Worm (Caenorhabditis elegans) whole organism, L4 larva: ENCODE results near the gene phdh-1.

ENCODE experiments used
- F37D6.2 ChIP-seq: sonication (generic microtip); optimal IDR thresholded peaks from 2 replicates; lab custom pipeline; 2016; ENCODE audit warnings: mild to moderate bottlenecking, missing genetic modification characterization, missing compliant biosample characterization
- F44E2.7 ChIP-seq: fragments of 200-800 bp; sonication (Bioruptor generic); IDR thresholded peaks from 2 replicates; pipeline ENCODE4 v2.1.2; 2022; ENCODE audit warnings: missing genetic modification characterization, missing compliant biosample characterization
- Y5F2A.4 ChIP-seq: fragments of 200-800 bp; sonication (Bioruptor generic); optimal IDR thresholded peaks from 2 replicates; lab custom pipeline; 2018; ENCODE audit warnings: mild to moderate bottlenecking, missing genetic modification characterization, missing compliant biosample characterization
- aha-1 ChIP-seq: fragments of 150-350 bp; peaks from one replicate; lab custom pipeline; 2014; ENCODE audit warnings: missing biosample characterization, missing genetic modification characterization
- aly-2 ChIP-seq: sonication (generic microtip); optimal IDR thresholded peaks from 2 replicates; lab custom pipeline; 2018; ENCODE audit warnings: missing biosample characterization, missing genetic modification characterization
- ceh-62 ChIP-seq: sonication (generic microtip); optimal IDR thresholded peaks from 2 replicates; lab custom pipeline; 2017; ENCODE audit warnings: missing biosample characterization, missing genetic modification characterization
- ctbp-1 ChIP-seq: fragments of 200-800 bp; sonication (Bioruptor generic); IDR thresholded peaks from 2 replicates; pipeline ENCODE4 v1.3.6; 2022; ENCODE audit warnings: missing genetic modification reagents, missing genetic modification characterization, missing compliant biosample characterization
- daf-12 ChIP-seq: fragments of 150-350 bp; optimal IDR thresholded peaks from 2 replicates; lab custom pipeline; 2014; ENCODE audit warnings: missing biosample characterization, missing genetic modification reagents, missing genetic modification characterization
- daf-16 ChIP-seq, 3 experiments: sonication (generic microtip); optimal IDR thresholded peaks; 2 replicates each; lab custom pipeline; 2016 to 2017; ENCODE audit warnings: missing genetic modification characterization in 3 of 3, missing genetic modification reagents in 3 of 3, mild to moderate bottlenecking in 2 of 3, missing compliant biosample characterization in 2 of 3, missing biosample characterization in 1 of 3, moderate library complexity in 1 of 3
- daf-8 ChIP-seq: fragments of 200-800 bp; sonication (Bioruptor generic); IDR thresholded peaks from 2 replicates; pipeline ENCODE4 v1.3.6; 2022; ENCODE audit warnings: missing genetic modification characterization, missing compliant biosample characterization
- dmd-6 ChIP-seq: fragments of 200-800 bp; sonication (Bioruptor generic); IDR thresholded peaks from 2 replicates; pipeline ENCODE4 v1.3.6; 2022; ENCODE audit warnings: missing genetic modification reagents, missing genetic modification characterization, missing compliant biosample characterization
- dve-1 ChIP-seq: sonication (generic microtip); optimal IDR thresholded peaks from 2 replicates; lab custom pipeline; 2017; ENCODE audit warnings: antibody characterized with exemption, mild to moderate bottlenecking, missing genetic modification characterization, missing compliant biosample characterization; ENCODE audit not compliant: insufficient read depth
- egl-43 ChIP-seq: fragments of 200-800 bp; sonication (Bioruptor generic); IDR thresholded peaks from 2 replicates; pipeline ENCODE4 v1.3.6; 2022; ENCODE audit warnings: missing genetic modification reagents, missing genetic modification characterization, missing compliant biosample characterization
- hif-1 ChIP-seq, 2 experiments: sonication (generic microtip); optimal IDR thresholded peaks; 2 replicates each; lab custom pipeline; 2016 to 2017; ENCODE audit warnings: missing compliant biosample characterization in 2 of 2, missing genetic modification characterization in 2 of 2, missing genetic modification reagents in 2 of 2, missing genotype in 2 of 2, mild to moderate bottlenecking in 1 of 2
- hmg-1.1 ChIP-seq: fragments of 200-800 bp; sonication (Bioruptor generic); IDR thresholded peaks from 2 replicates; pipeline ENCODE4 v1.3.6; 2022; ENCODE audit warnings: missing genetic modification reagents, missing genetic modification characterization, missing compliant biosample characterization
- lin-15B ChIP-seq: fragments of 150-350 bp; sonication (generic microtip); optimal IDR thresholded peaks from 3 replicates; lab custom pipeline; 2014; ENCODE audit warnings: missing biosample characterization, missing genetic modification characterization
- mxl-3 ChIP-seq: fragments of 200-800 bp; sonication (Bioruptor generic); optimal IDR thresholded peaks from 2 replicates; lab custom pipeline; 2018; ENCODE audit warnings: mild to moderate bottlenecking, missing genetic modification characterization, missing compliant biosample characterization
- nhr-11 ChIP-seq: fragments of 150-350 bp; optimal IDR thresholded peaks from 2 replicates; lab custom pipeline; 2014; ENCODE audit warnings: missing biosample characterization, missing genetic modification characterization
- nhr-28 ChIP-seq: fragments of 150-350 bp; optimal IDR thresholded peaks from 2 replicates; lab custom pipeline; 2014; ENCODE audit warnings: missing biosample characterization, missing genetic modification characterization
- nhr-42 ChIP-seq: fragments of 200-800 bp; sonication (Bioruptor generic); IDR thresholded peaks from 2 replicates; pipeline ENCODE4 v1.3.6; 2022; ENCODE audit warnings: missing genetic modification characterization, missing compliant biosample characterization
- nhr-48 ChIP-seq: sonication (generic microtip); optimal IDR thresholded peaks from 2 replicates; lab custom pipeline; 2016; ENCODE audit warnings: mild to moderate bottlenecking, missing genetic modification characterization, missing compliant biosample characterization
- nhr-6 ChIP-seq: fragments of 150-350 bp; optimal IDR thresholded peaks from 2 replicates; lab custom pipeline; 2014; ENCODE audit warnings: missing biosample characterization, missing genetic modification characterization
- php-3 ChIP-seq: fragments of 200-800 bp; sonication (Bioruptor generic); IDR thresholded peaks from 2 replicates; pipeline ENCODE4 v1.3.6; 2022; ENCODE audit warnings: missing genetic modification reagents, missing genetic modification characterization, missing compliant biosample characterization
- saeg-2 ChIP-seq: fragments of 200-800 bp; sonication (Bioruptor generic); IDR thresholded peaks from 2 replicates; pipeline ENCODE4 v1.3.6; 2022; ENCODE audit warnings: missing genetic modification reagents, missing genetic modification characterization, missing compliant biosample characterization
- snpc-1.2 ChIP-seq: fragments of 200-800 bp; sonication (Bioruptor generic); IDR thresholded peaks from 2 replicates; pipeline ENCODE4 v1.3.6; 2022; ENCODE audit warnings: missing genetic modification reagents, missing genetic modification characterization, missing compliant biosample characterization
- tra-1 ChIP-seq: fragments of 200-800 bp; sonication (Bioruptor generic); IDR thresholded peaks from 2 replicates; pipeline ENCODE4 v1.3.6; 2022; ENCODE audit warnings: missing genetic modification reagents, missing genetic modification characterization, missing compliant biosample characterization
- unc-130 ChIP-seq: sonication (generic microtip); optimal IDR thresholded peaks from 2 replicates; lab custom pipeline; 2016; ENCODE audit warnings: missing genetic modification reagents, missing genetic modification characterization, missing compliant biosample characterization
- unc-62 ChIP-seq, 3 experiments: fragments of 150-350 bp in 1 of 3; sonication (generic microtip); optimal IDR thresholded peaks in 2 of 3; peaks in 1 of 3; 1 replicate in 1 of 3; 2 replicates in 2 of 3; lab custom pipeline; 2014 to 2017; ENCODE audit warnings: missing biosample characterization in 3 of 3, missing genetic modification characterization in 3 of 3, missing genetic modification reagents in 3 of 3, missing genotype in 1 of 3
- zfp-2 ChIP-seq: sonication (generic microtip); optimal IDR thresholded peaks from 2 replicates; lab custom pipeline; 2016; ENCODE audit warnings: mild to moderate bottlenecking, missing genetic modification characterization, missing compliant biosample characterization
- zfp-3 ChIP-seq: fragments of 200-800 bp; sonication (Bioruptor generic); conservative IDR thresholded peaks from 2 replicates; pipeline ENCODE4 v1.3.6; 2022; ENCODE audit warnings: missing genetic modification reagents, missing genetic modification characterization, missing compliant biosample characterization
- zip-11 ChIP-seq: fragments of 200-800 bp; sonication (Bioruptor generic); IDR thresholded peaks from 2 replicates; pipeline ENCODE4 v1.3.6; 2022; ENCODE audit warnings: missing genetic modification characterization, missing compliant biosample characterization
- ztf-11 ChIP-seq: fragments of 150-350 bp; optimal IDR thresholded peaks from 2 replicates; lab custom pipeline; 2014; ENCODE audit warnings: missing biosample characterization, missing genetic modification characterization
- ztf-7 ChIP-seq: fragments of 150-350 bp; optimal IDR thresholded peaks from 2 replicates; lab custom pipeline; 2014; ENCODE audit warnings: missing biosample characterization, missing genetic modification characterization

Gene phdh-1

ce11 chrII:13632238-13632637, 6.0 kb downstream of the phdh-1 start, which contains the start of gene tag-10:
Gene tag-10, plus strand, starts transcription at chrII:13632584.
- TF ChIP-seq daf-16 (GFP tag; optimal IDR thresholded peaks at IDR 0.05; lab: Kevin White, UChicago) (peak in 1 of 2 experiments; percentile 73), daf-16 (tag; optimal IDR thresholded peaks at IDR 0.05; lab: Kevin White, UChicago) (peak; percentile 30), lin-15B (tag; lab: Kevin White, UChicago) (no peak), ztf-7 (tag; lab: Kevin White, UChicago) (peak; percentile 40)

DNA sequence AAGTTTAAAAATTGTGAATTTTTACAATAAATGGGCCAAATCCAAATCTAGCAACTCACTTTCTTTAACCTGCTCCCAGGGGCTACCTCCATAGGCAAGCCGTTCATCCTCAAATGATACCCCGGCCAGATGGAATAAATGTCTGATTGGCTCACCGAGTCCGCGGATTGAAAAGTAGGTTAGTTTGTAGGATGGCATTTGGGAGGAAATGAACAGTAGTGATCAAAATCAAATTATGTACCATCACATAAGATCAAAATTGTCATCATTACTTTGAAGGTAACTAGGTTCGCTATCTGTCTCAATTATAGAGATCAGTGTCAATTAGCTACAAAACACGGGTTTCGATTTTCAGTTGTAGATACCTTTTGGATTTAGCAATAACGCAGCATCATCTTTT, 7.6 kb downstream of the phdh-1 start, which contains the start of the genes gst-17 and gst-18:
Gene gst-17, minus strand, starts transcription at position 101 of the 400 bp plus-strand sequence.
Gene gst-18, minus strand, starts transcription at position 198 of the 400 bp plus-strand sequence.
- TF ChIP-seq unc-130 (GFP tag; lab: Kevin White, UChicago) (no peak), saeg-2 (GFP tag; lab: Robert Waterston, UW) (no peak), php-3 (no peak), tra-1 (GFP tag; lab: Robert Waterston, UW) (no peak), zfp-3 (no peak), unc-62 (GFP tag; optimal IDR thresholded peaks at IDR 0.05 in 1 of 2; lab: Kevin White, UChicago) (no peak), unc-62 (tag; optimal IDR thresholded peaks at IDR 0.05; lab: Kevin White, UChicago) (no peak), dmd-6 (GFP tag; lab: Robert Waterston, UW) (no peak), dve-1 (tag; lab: Kevin White, UChicago) (no peak)

DNA sequence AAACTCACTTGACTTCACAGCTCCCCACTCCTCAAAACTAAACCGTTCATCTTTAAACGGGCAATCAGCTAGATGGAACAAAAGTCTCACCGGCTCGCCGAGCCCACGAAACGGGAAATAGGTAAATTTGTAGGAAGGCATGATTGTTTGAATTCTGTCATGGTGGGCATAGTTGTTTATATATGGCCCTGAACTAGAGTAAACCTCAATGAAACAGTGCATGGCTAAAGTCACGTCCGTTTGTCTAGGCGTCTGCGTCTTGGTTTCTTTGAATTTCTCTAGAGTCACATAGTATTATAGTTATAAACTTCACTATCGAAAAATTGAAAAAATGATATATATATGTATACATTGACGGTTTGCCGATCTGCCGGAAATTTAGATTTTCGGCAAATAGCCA, 11.3 kb downstream of the phdh-1 start, which contains the start of gene gst-19:
Gene gst-19, minus strand, starts transcription at position 145 of the 400 bp plus-strand sequence.
- TF ChIP-seq nhr-28 (peak; percentile 27), snpc-1.2 (GFP tag; lab: Robert Waterston, UW) (no peak), F44E2.7 (GFP tag; lab: Robert Waterston, UW) (no peak), nhr-42 (GFP tag; lab: Robert Waterston, UW) (no peak), zip-11 (GFP tag; lab: Robert Waterston, UW) (no peak), ztf-11 (tag; lab: Kevin White, UChicago) (no peak), zfp-2 (tag; lab: Kevin White, UChicago) (no peak), F37D6.2 (tag; lab: Kevin White, UChicago) (no peak), aly-2 (tag; lab: Kevin White, UChicago) (no peak), aha-1 (tag; lab: Kevin White, UChicago) (peak; percentile 71), hif-1 (tag; optimal IDR thresholded peaks at IDR 0.05; lab: Kevin White, UChicago) (peak; percentile 78 to 93), egl-43 (no peak)

DNA sequence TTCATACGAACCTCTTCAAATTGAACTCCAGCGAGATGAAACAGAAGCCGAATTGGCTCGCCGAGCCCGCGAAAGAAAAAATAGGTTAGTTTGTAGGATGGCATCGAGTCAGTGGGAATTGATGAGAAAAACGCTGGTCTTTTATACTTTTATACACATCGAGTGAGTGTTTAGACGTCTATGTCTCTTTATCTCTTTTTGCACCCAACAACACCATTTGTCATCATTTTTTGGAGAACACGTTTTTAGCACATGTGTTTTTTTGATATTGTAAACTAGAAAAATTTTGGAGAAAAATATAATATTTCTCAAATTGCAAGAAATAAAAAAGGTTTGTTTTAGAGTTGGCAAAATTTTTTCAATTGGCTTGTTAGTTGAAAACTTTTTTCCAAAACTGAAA, 13.9 kb downstream of the phdh-1 start, which contains the start of gene gst-16:
Gene gst-16, minus strand, starts transcription at position 111 of the 400 bp plus-strand sequence.
- TF ChIP-seq daf-8 (GFP tag; lab: Robert Waterston, UW) (no peak), daf-16 (GFP tag; optimal IDR thresholded peaks at IDR 0.05; lab: Kevin White, UChicago) (no peak), daf-16 (tag; optimal IDR thresholded peaks at IDR 0.05; lab: Kevin White, UChicago) (peak; percentile 26), aha-1 (tag; lab: Kevin White, UChicago) (peak; percentile 39), nhr-48 (tag; lab: Kevin White, UChicago) (peak; percentile 16)
- TF ChIP-seq, all 104 proteins: peak for 3

DNA sequence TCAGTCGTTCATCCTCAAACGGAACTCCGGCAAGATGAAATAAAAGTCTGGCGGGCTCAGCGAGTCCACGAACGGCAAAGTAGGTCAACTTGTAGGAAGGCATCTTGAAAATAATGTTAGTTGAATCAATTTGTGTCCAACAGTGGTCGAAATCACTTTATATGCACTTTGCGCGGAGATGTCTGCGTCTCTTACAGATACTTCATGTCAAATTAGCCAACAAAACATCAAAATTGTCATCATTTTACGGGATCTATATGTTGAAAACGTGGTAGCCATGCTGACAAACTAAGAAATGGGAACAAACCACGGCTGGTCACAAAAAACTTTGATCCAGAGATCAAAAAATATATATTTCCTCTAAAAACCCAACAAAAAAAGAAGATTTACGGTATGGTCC, 20.5 kb downstream of the phdh-1 start, which contains the start of gene gst-12:
Gene gst-12, minus strand, starts transcription at position 254 of the 400 bp plus-strand sequence.
- TF ChIP-seq ceh-62 (no peak), unc-62 (GFP tag; optimal IDR thresholded peaks at IDR 0.05 in 1 of 2; lab: Kevin White, UChicago) (peak in 1 of 2 experiments; percentile 68), unc-62 (tag; optimal IDR thresholded peaks at IDR 0.05; lab: Kevin White, UChicago) (no peak), mxl-3 (GFP tag; lab: Kevin White, UChicago) (peak; percentile 79), ctbp-1 (GFP tag; lab: Robert Waterston, UW) (no peak), nhr-11 (tag; lab: Kevin White, UChicago) (no peak), hmg-1.1 (GFP tag; lab: Robert Waterston, UW) (no peak), aha-1 (tag; lab: Kevin White, UChicago) (peak; percentile 65), daf-12 (tag; lab: Kevin White, UChicago) (no peak), nhr-6 (no peak), Y5F2A.4 (GFP tag; lab: Kevin White, UChicago) (no peak)
- TF ChIP-seq, all 104 proteins: peak for 3
